Worm (Caenorhabditis elegans) whole organism, midembryonic: ENCODE measurements around the gene nhr-281.

Experiments
- T22C8.4 ChIP-seq: fragments of 200-800 bp; sonication (Bioruptor generic); IDR thresholded peaks from 2 replicates; pipeline ENCODE4 v1.3.6; 2022; ENCODE audit warnings: missing genetic modification characterization, missing compliant biosample characterization
- klf-2 ChIP-seq: fragments of 200-800 bp; sonication (Bioruptor generic); conservative IDR thresholded peaks from 2 replicates; pipeline ENCODE4 v1.3.6; 2022; ENCODE audit warnings: missing genetic modification reagents, missing genetic modification characterization, missing compliant biosample characterization
- med-1 ChIP-seq: sonication (generic microtip); optimal IDR thresholded peaks from 2 replicates; lab custom pipeline; 2017; ENCODE audit warnings: missing genetic modification characterization, mild to moderate bottlenecking, missing compliant biosample characterization, antibody characterized with exemption, missing genetic modification reagents; ENCODE audit not compliant: insufficient read depth
- ztf-23 ChIP-seq: fragments of 200-800 bp; sonication (Bioruptor generic); IDR thresholded peaks from 2 replicates; pipeline ENCODE4 v1.3.6; 2022; ENCODE audit warnings: missing genetic modification reagents, missing genetic modification characterization, missing compliant biosample characterization
- ztf-29 ChIP-seq: fragments of 200-800 bp; sonication (Bioruptor generic); IDR thresholded peaks from 2 replicates; pipeline ENCODE4 v1.3.6; 2022; ENCODE audit warnings: missing genetic modification reagents, missing genetic modification characterization, missing compliant biosample characterization

DNA sequence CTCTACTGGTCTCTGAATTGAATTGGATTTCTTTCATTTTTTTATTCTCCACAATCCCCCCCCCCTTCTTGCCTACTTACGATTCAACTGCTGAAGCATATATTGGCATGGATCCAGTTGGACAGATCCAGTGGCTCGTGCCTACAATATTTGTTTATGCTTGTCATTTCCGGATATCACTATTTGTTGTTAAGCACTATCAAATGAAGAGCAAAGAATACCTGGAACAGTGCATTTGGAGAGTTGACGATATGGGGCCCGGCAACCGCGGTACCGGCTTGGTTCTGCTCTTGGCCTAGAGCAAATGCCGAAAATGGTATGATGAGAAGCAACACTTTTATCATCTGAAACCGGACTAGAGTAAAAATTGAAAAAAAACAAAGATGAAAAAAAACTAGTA lies 45.6 kb downstream of the nhr-281 start, which contains the start of gene lgc-21:
- TF ChIP-seq ztf-23 (GFP tag; lab: Robert Waterston, UW) (no peak), med-1 (GFP tag; lab: Kevin White, UChicago) (no peak), ztf-29 (no peak), klf-2 (GFP tag; lab: Robert Waterston, UW) (no peak), T22C8.4 (GFP tag; lab: Robert Waterston, UW) (no peak)
